Worm (Caenorhabditis elegans) whole organism, L2 larva: ENCODE results near the gene F26F4.12.

Experiments used
- elt-1 ChIP-seq: fragments of 150-350 bp; optimal IDR thresholded peaks from 2 replicates; lab custom pipeline; 2014; ENCODE audit warnings: missing biosample characterization, missing genetic modification characterization
- nhr-6 ChIP-seq: fragments of 150-350 bp; optimal IDR thresholded peaks from 2 replicates; lab custom pipeline; 2014; ENCODE audit warnings: missing biosample characterization, missing genetic modification characterization

DNA sequence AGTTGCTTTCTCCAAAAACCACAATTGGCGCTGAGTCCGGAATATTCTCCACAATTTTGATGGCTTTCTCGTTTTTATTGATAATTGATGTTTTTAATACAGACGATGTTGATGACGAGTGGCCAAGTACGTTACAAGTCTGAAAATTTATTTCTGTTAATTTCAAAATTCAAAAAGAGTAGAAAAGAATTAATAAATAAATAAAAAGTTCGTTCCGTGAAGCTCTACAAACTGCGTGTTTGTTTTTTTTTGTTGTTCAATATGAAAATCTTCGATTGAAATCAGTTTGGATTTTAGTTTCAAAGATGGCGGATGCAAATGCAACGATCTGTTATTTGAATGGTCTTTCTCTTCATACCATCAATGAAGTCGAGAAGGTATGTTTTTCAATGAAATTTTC, 1.1 kb upstream of the F26F4.12 start, which contains the start of gene F26F4.2:
- TF ChIP-seq nhr-6 (tag; lab: Kevin White, UChicago) (no peak), elt-1 (tag; lab: Kevin White, UChicago) (no peak)
